Worm (Caenorhabditis elegans): ENCODE results near the gene ZK686.1.
A peak's percentile ranks its signal among the peaks of the same experiment; 100 is the strongest.

- TF ChIP-seq elt-1 (tag; optimal IDR thresholded peaks at IDR 0.05) (no peak), F13H6.1 (tag; optimal IDR thresholded peaks at IDR 0.05) (peak; percentile 22), aly-2 (tag; optimal IDR thresholded peaks at IDR 0.05) (no peak), Y55F3AM.14 (GFP tag; optimal IDR thresholded peaks at IDR 0.05) (no peak), lin-39 (tag; optimal IDR thresholded peaks at IDR 0.05) (no peak), nhr-25 (tag; optimal IDR thresholded peaks at IDR 0.05) (no peak), ama-1 (optimal IDR thresholded peaks at IDR 0.05) (no peak), nhr-12 (tag; optimal IDR thresholded peaks at IDR 0.05) (no peak), nhr-237 (tag; optimal IDR thresholded peaks at IDR 0.05) (no peak)
These were observed 17.6 kb downstream of the ZK686.1 start for ce11 chrIII:7790522-7790921.

Measured in whole organism, L2 larva.